Worm (Caenorhabditis elegans): Measurements from ENCODE around the gene let-721.

The let-721 gene

DNA sequence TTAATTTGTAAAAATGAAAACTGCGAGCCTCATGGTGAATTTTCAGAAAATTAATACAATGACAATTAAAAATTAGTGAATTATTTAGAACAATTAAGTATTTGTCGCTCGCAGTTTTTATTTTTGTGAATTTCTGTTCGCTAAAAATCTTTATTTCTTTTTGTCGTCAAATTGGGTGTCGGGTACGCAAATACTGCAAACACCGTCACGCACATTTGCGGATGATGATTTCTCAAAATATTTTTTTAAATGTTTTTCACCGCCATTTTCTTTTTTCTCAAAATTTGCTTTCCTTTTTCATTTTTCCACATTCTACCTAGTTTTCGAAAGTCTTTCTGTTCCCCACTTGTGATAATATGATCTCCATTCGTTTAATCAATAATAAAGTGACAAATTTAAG lies 42.2 kb upstream of the let-721 start:
- TF ChIP-seq nhr-85 (tag) (peak; percentile 79), ama-1 (optimal IDR thresholded peaks at IDR 0.05) (no peak), lin-15B (tag; optimal IDR thresholded peaks at IDR 0.05) (peak; percentile 13), C04F5.9 (tag; optimal IDR thresholded peaks at IDR 0.05) (no peak), C16A3.4 (tag; optimal IDR thresholded peaks at IDR 0.05) (peak; percentile 49), fos-1 (tag; optimal IDR thresholded peaks at IDR 0.05) (peak; percentile 28), lsy-2 (tag; optimal IDR thresholded peaks at IDR 0.05) (peak; percentile 72 to 76), ets-5 (GFP tag; IDR thresholded peaks at IDR 0.05) (no peak), ceh-63 (GFP tag; optimal IDR thresholded peaks at IDR 0.05) (no peak), alr-1 (tag; optimal IDR thresholded peaks at IDR 0.05; ENCODE audit: borderline replicate concordance) (no peak), snpc-4 (tag; optimal IDR thresholded peaks at IDR 0.05) (peak; percentile 16), nhr-20 (tag; optimal IDR thresholded peaks at IDR 0.05) (peak; percentile 62), dsc-1 (tag; optimal IDR thresholded peaks at IDR 0.05) (peak; percentile 39), skn-1 (tag; optimal IDR thresholded peaks at IDR 0.05) (peak; percentile 98), mdl-1 (tag; optimal IDR thresholded peaks at IDR 0.05) (peak in 1 of 2 experiments; percentile 36), nhr-90 (tag; optimal IDR thresholded peaks at IDR 0.05; ENCODE audit: poor library complexity) (peak; percentile 24), nhr-76 (tag; optimal IDR thresholded peaks at IDR 0.05) (no peak), ceh-82 (tag; optimal IDR thresholded peaks at IDR 0.05) (peak; percentile 5 to 50 (median 33)), lin-13 (GFP tag; optimal IDR thresholded peaks at IDR 0.05) (peak; percentile 16), unc-130 (tag; optimal IDR thresholded peaks at IDR 0.05) (no peak), nhr-19 (GFP tag; conservative IDR thresholded peaks at IDR 0.05) (peak; percentile 55), mab-9 (GFP tag; IDR thresholded peaks at IDR 0.05) (no peak), nhr-28 (tag; optimal IDR thresholded peaks at IDR 0.05) (no peak), mep-1 (tag; optimal IDR thresholded peaks at IDR 0.05) (peak; percentile 36), isw-1 (GFP tag; IDR thresholded peaks at IDR 0.05) (peak; percentile 36), jun-1 (tag; optimal IDR thresholded peaks at IDR 0.05) (no peak), nhr-237 (tag; optimal IDR thresholded peaks at IDR 0.05) (no peak), F16B12.6 (tag; optimal IDR thresholded peaks at IDR 0.05) (peak; percentile 95), ztf-11 (tag; optimal IDR thresholded peaks at IDR 0.05) (no peak), mef-2 (tag; optimal IDR thresholded peaks at IDR 0.05) (no peak), efl-1 (optimal IDR thresholded peaks at IDR 0.05) (peak; percentile 64 to 77), efl-1 (GFP tag; optimal IDR thresholded peaks at IDR 0.05 in 1 of 2) (peak; percentile 72 to 96), fkh-8 (tag; optimal IDR thresholded peaks at IDR 0.05) (peak; percentile 7), dpl-1 (GFP tag; optimal IDR thresholded peaks at IDR 0.05) (peak; percentile 66 to 74 (median 72)), blmp-1 (tag; optimal IDR thresholded peaks at IDR 0.05) (peak; percentile 43), swsn-7 (tag; optimal IDR thresholded peaks at IDR 0.05) (peak; percentile 50), nhr-71 (tag; optimal IDR thresholded peaks at IDR 0.05) (peak; percentile 65), xbp-1 (tag; optimal IDR thresholded peaks at IDR 0.05) (peak; percentile 49), efl-3 (GFP tag; optimal IDR thresholded peaks at IDR 0.05) (no peak), fkh-4 (tag; optimal IDR thresholded peaks at IDR 0.05; ENCODE audit: borderline replicate concordance) (no peak), rnt-1 (tag; optimal IDR thresholded peaks at IDR 0.05) (peak; percentile 52), lin-35 (GFP tag; optimal IDR thresholded peaks at IDR 0.05) (peak; percentile 54 to 64)

DNA sequence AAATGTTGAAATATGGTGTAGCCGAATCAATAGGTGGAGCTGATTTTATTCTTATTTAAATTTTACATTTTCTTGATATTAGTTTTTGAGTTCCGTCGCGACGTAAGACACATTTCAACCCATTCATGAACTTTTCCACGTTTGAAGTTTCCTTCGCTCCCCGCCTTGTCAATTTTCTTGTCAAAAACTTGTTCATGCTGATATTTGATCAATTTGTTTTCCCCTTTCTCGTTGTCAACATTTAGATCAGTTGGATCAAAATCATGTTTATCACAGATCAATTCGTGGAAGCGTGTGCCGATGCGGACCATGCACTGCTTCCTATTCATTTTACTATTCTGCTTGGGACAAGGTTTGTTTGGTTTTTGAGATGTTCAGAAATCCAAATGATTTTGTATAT lies 36.2 kb upstream of the let-721 start, which contains the start of gene chtb-2:
TSS of gene chtb-2 (plus strand) at position 301 of the 400 bp plus-strand sequence.
- TF ChIP-seq unc-30 (tag; optimal IDR thresholded peaks at IDR 0.05): no peak

DNA sequence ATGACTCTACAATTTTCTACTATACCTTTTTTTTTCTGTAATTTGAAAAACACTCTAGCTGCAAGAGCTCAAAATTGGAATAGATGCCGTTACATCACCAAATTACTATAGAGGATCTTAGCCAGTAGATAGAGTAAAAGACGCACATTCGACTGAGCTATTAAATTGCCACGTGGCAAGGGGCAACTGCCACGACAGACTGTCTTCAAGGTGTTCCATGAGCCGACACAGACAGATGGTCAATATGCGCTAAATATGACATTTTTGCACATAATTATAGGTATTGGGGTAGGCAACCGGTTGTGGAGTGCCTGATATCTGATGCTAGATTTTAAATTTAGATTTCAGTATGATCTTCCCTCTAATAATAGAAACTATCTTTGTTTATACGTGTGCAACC lies 32.7 kb upstream of the let-721 start:
- no peak for TF ChIP-seq nhr-20 (tag; optimal IDR thresholded peaks at IDR 0.05)
- no peak for TF ChIP-seq nhr-85 (tag)
- no peak for TF ChIP-seq nhr-237 (tag; optimal IDR thresholded peaks at IDR 0.05)
- no peak for TF ChIP-seq nhr-28 (tag; optimal IDR thresholded peaks at IDR 0.05)
- no peak for TF ChIP-seq lsy-2 (tag; optimal IDR thresholded peaks at IDR 0.05)
- TF ChIP-seq pax-3 (tag; optimal IDR thresholded peaks at IDR 0.05): no peak
- TF ChIP-seq nhr-84 (tag; optimal IDR thresholded peaks at IDR 0.05): no peak
- TF ChIP-seq aly-2 (tag; optimal IDR thresholded peaks at IDR 0.05): no peak
- TF ChIP-seq swsn-7 (tag; optimal IDR thresholded peaks at IDR 0.05): no peak
- no peak for TF ChIP-seq aha-1 (tag; optimal IDR thresholded peaks at IDR 0.05)
- TF ChIP-seq grh-1 (GFP tag; IDR thresholded peaks at IDR 0.05): no peak
- no peak for TF ChIP-seq nhr-12 (tag; optimal IDR thresholded peaks at IDR 0.05)
- no peak for TF ChIP-seq ets-5 (GFP tag; IDR thresholded peaks at IDR 0.05)
- no peak for TF ChIP-seq alr-1 (tag; optimal IDR thresholded peaks at IDR 0.05; ENCODE audit: borderline replicate concordance)
- TF ChIP-seq Y116A8C.19 (tag; optimal IDR thresholded peaks at IDR 0.05; ENCODE audit: borderline replicate concordance): no peak
- no peak for TF ChIP-seq nhr-19 (GFP tag; conservative IDR thresholded peaks at IDR 0.05)

All from whole organism, L1 larva.